Worm (Caenorhabditis elegans) whole organism, L1 larva: Measurements from ENCODE around the gene pqbp-1.1.
A peak's percentile ranks its signal among the peaks of the same experiment; 100 is the strongest.

Source experiments
- C16A3.4 ChIP-seq: fragments of 150-350 bp; optimal IDR thresholded peaks from 2 replicates; lab custom pipeline; 2014; ENCODE audit warnings: missing biosample characterization, missing genetic modification characterization
- C34B4.2 ChIP-seq: sonication (generic microtip); optimal IDR thresholded peaks from 2 replicates; lab custom pipeline; 2017; ENCODE audit warnings: mild to moderate bottlenecking, missing genetic modification characterization, missing compliant biosample characterization
- aha-1 ChIP-seq: fragments of 150-350 bp; optimal IDR thresholded peaks from 2 replicates; lab custom pipeline; 2014; ENCODE audit warnings: missing biosample characterization, missing genetic modification characterization
- blmp-1 ChIP-seq: fragments of 150-350 bp; optimal IDR thresholded peaks from 2 replicates; lab custom pipeline; 2014; ENCODE audit warnings: missing biosample characterization, missing genetic modification characterization
- ceh-63 ChIP-seq: fragments of 200-800 bp; sonication (Bioruptor generic); optimal IDR thresholded peaks from 2 replicates; lab custom pipeline; 2018; ENCODE audit warnings: mild to moderate bottlenecking, missing genetic modification characterization, missing compliant biosample characterization
- ceh-8 ChIP-seq: fragments of 200-800 bp; sonication (Bioruptor generic); optimal IDR thresholded peaks from 2 replicates; lab custom pipeline; 2018; ENCODE audit warnings: mild to moderate bottlenecking, missing genetic modification characterization, moderate library complexity, missing compliant biosample characterization
- ceh-88 ChIP-seq: fragments of 200-800 bp; sonication (Bioruptor generic); IDR thresholded peaks from 2 replicates; pipeline ENCODE4 v1.3.6; 2022; ENCODE audit warnings: missing genetic modification characterization, missing compliant biosample characterization
- ceh-90 ChIP-seq: sonication (generic microtip); optimal IDR thresholded peaks from 2 replicates; lab custom pipeline; 2016; ENCODE audit warnings: missing genetic modification characterization, missing compliant biosample characterization
- ces-1 ChIP-seq: fragments of 150-350 bp; optimal IDR thresholded peaks from 2 replicates; lab custom pipeline; 2014; ENCODE audit warnings: missing biosample characterization, missing genetic modification reagents, missing genetic modification characterization
- efl-1 ChIP-seq, 4 experiments: fragments of 150-350 bp; optimal IDR thresholded peaks in 3 of 4; peaks in 1 of 4; 1 replicate in 1 of 4; 2 replicates in 3 of 4; lab custom pipeline; 2014; ENCODE audit warnings: missing biosample characterization in 2 of 4, missing genetic modification characterization in 2 of 4, missing genetic modification reagents in 2 of 4
- efl-3 ChIP-seq: fragments of 200-800 bp; sonication (Bioruptor generic); optimal IDR thresholded peaks from 2 replicates; lab custom pipeline; 2018; ENCODE audit warnings: mild to moderate bottlenecking, missing genetic modification characterization, missing compliant biosample characterization
- egl-13 ChIP-seq: sonication (generic microtip); optimal IDR thresholded peaks from 2 replicates; lab custom pipeline; 2016; ENCODE audit warnings: missing genotype, missing genetic modification reagents, missing genetic modification characterization, missing compliant biosample characterization
- elt-3 ChIP-seq, 6 experiments: fragments of 150-350 bp in 1 of 6; sonication (generic microtip); optimal IDR thresholded peaks; 2 replicates each; lab custom pipeline; 2017 to 2018; ENCODE audit warnings: missing biosample characterization in 6 of 6, missing genetic modification characterization in 6 of 6, inconsistent platforms in 1 of 6
- ets-5 ChIP-seq: fragments of 200-800 bp; sonication (Bioruptor generic); IDR thresholded peaks from 2 replicates; pipeline ENCODE4 v1.3.6; 2022; ENCODE audit warnings: missing genetic modification characterization, missing compliant biosample characterization
- fkh-4 ChIP-seq: sonication (generic microtip); optimal IDR thresholded peaks from 2 replicates; lab custom pipeline; 2016; ENCODE audit warnings: missing compliant biosample characterization, missing genetic modification characterization, borderline replicate concordance
- fkh-8 ChIP-seq: sonication (generic microtip); optimal IDR thresholded peaks from 2 replicates; lab custom pipeline; 2016; ENCODE audit warnings: mild to moderate bottlenecking, missing genetic modification characterization, missing compliant biosample characterization
- fos-1 ChIP-seq: fragments of 150-350 bp; optimal IDR thresholded peaks from 2 replicates; lab custom pipeline; 2014; ENCODE audit warnings: missing biosample characterization, missing genetic modification characterization
- grh-1 ChIP-seq: fragments of 200-800 bp; sonication (Bioruptor generic); IDR thresholded peaks from 2 replicates; pipeline ENCODE4 v1.3.6; 2022; ENCODE audit warnings: missing genetic modification reagents, missing genetic modification characterization, missing compliant biosample characterization
- lin-13 ChIP-seq: fragments of 150-350 bp; optimal IDR thresholded peaks from 2 replicates; lab custom pipeline; 2014; ENCODE audit warnings: missing biosample characterization, missing genetic modification reagents, missing genetic modification characterization
- lin-14 ChIP-seq: fragments of 200-800 bp; sonication (Bioruptor generic); optimal IDR thresholded peaks from 2 replicates; lab custom pipeline; 2018; ENCODE audit warnings: mild to moderate bottlenecking, missing genetic modification characterization, moderate library complexity, missing compliant biosample characterization
- lin-15B ChIP-seq: fragments of 150-350 bp; sonication (generic microtip); optimal IDR thresholded peaks from 3 replicates; lab custom pipeline; 2014; ENCODE audit warnings: missing biosample characterization, missing genetic modification characterization
- lsy-2 ChIP-seq, 2 experiments: fragments of 150-350 bp; optimal IDR thresholded peaks; 2 replicates each; lab custom pipeline; 2014; ENCODE audit warnings: missing biosample characterization in 2 of 2, missing genetic modification characterization in 2 of 2
- mdl-1 ChIP-seq, 2 experiments: fragments of 150-350 bp; optimal IDR thresholded peaks; 2 replicates each; lab custom pipeline; 2014 to 2017; ENCODE audit warnings: missing biosample characterization in 2 of 2, missing genetic modification characterization in 2 of 2, inconsistent platforms in 1 of 2
- mef-2 ChIP-seq: fragments of 150-350 bp; optimal IDR thresholded peaks from 2 replicates; lab custom pipeline; 2014; ENCODE audit warnings: missing biosample characterization, missing genetic modification characterization
- mep-1 ChIP-seq: fragments of 150-350 bp; optimal IDR thresholded peaks from 2 replicates; lab custom pipeline; 2014; ENCODE audit warnings: missing biosample characterization, missing genetic modification characterization
- nhr-12 ChIP-seq: sonication (generic microtip); optimal IDR thresholded peaks from 2 replicates; lab custom pipeline; 2017; ENCODE audit warnings: missing biosample characterization, missing genetic modification characterization
- nhr-19 ChIP-seq: fragments of 200-800 bp; sonication (Bioruptor generic); conservative IDR thresholded peaks from 2 replicates; pipeline ENCODE4 v1.3.6; 2022; ENCODE audit warnings: missing genetic modification characterization, missing compliant biosample characterization
- nhr-20 ChIP-seq: sonication (generic microtip); optimal IDR thresholded peaks from 2 replicates; lab custom pipeline; 2016; ENCODE audit warnings: mild to moderate bottlenecking, missing genetic modification characterization, missing compliant biosample characterization
- nhr-237 ChIP-seq: fragments of 150-350 bp; optimal IDR thresholded peaks from 2 replicates; lab custom pipeline; 2014; ENCODE audit warnings: missing biosample characterization, missing genetic modification characterization
- nhr-71 ChIP-seq: sonication (generic microtip); optimal IDR thresholded peaks from 2 replicates; lab custom pipeline; 2016; ENCODE audit warnings: mild to moderate bottlenecking, missing genetic modification characterization, moderate library complexity, missing compliant biosample characterization
- nhr-76 ChIP-seq: sonication (generic microtip); optimal IDR thresholded peaks from 2 replicates; lab custom pipeline; 2017; ENCODE audit warnings: missing biosample characterization, missing genetic modification characterization
- nhr-77 ChIP-seq: fragments of 150-350 bp; optimal IDR thresholded peaks from 2 replicates; lab custom pipeline; 2014; ENCODE audit warnings: missing biosample characterization, missing genetic modification characterization
- nhr-84 ChIP-seq: sonication (generic microtip); optimal IDR thresholded peaks from 2 replicates; lab custom pipeline; 2017; ENCODE audit warnings: missing biosample characterization, missing genetic modification characterization
- nhr-85 ChIP-seq: sonication (generic microtip); peaks from one replicate; lab custom pipeline; 2016; ENCODE audit warnings: missing genetic modification characterization, inconsistent platforms, missing compliant biosample characterization
- nhr-90 ChIP-seq: sonication (generic microtip); optimal IDR thresholded peaks from 2 replicates; lab custom pipeline; 2016; ENCODE audit warnings: mild to moderate bottlenecking, missing genetic modification characterization, missing compliant biosample characterization; ENCODE audit not compliant: poor library complexity
- pax-3 ChIP-seq: fragments of 200-800 bp; sonication (Bioruptor generic); optimal IDR thresholded peaks from 2 replicates; lab custom pipeline; 2018; ENCODE audit warnings: mild to moderate bottlenecking, missing genetic modification characterization, moderate library complexity, missing compliant biosample characterization
- pqm-1 ChIP-seq: sonication (generic microtip); optimal IDR thresholded peaks from 3 replicates; lab custom pipeline; 2017; ENCODE audit warnings: missing biosample characterization, missing genetic modification characterization
- rnt-1 ChIP-seq: sonication (generic microtip); optimal IDR thresholded peaks from 2 replicates; lab custom pipeline; 2016; ENCODE audit warnings: mild to moderate bottlenecking, missing genetic modification characterization, moderate library complexity, missing compliant biosample characterization
- sptf-1 ChIP-seq: fragments of 150-350 bp; optimal IDR thresholded peaks from 2 replicates; lab custom pipeline; 2014; ENCODE audit warnings: missing biosample characterization, missing genetic modification characterization
- sup-37 ChIP-seq: fragments of 200-800 bp; sonication (Bioruptor generic); optimal IDR thresholded peaks from 2 replicates; lab custom pipeline; 2018; ENCODE audit warnings: mild to moderate bottlenecking, missing genetic modification characterization, missing compliant biosample characterization
- swsn-7 ChIP-seq: sonication (generic microtip); optimal IDR thresholded peaks from 2 replicates; lab custom pipeline; 2016; ENCODE audit warnings: missing genetic modification characterization, missing compliant biosample characterization
- tbx-2 ChIP-seq: sonication (generic microtip); optimal IDR thresholded peaks from 2 replicates; lab custom pipeline; 2016; ENCODE audit warnings: missing genetic modification characterization, missing compliant biosample characterization
- tlp-1 ChIP-seq: fragments of 150-350 bp; optimal IDR thresholded peaks from 2 replicates; lab custom pipeline; 2014; ENCODE audit warnings: missing biosample characterization, missing genetic modification characterization
- unc-130 ChIP-seq: fragments of 150-350 bp; optimal IDR thresholded peaks from 2 replicates; lab custom pipeline; 2017; ENCODE audit warnings: missing biosample characterization, missing genetic modification characterization, inconsistent platforms
- unc-86 ChIP-seq: sonication (generic microtip); optimal IDR thresholded peaks from 2 replicates; lab custom pipeline; 2016; ENCODE audit warnings: missing genetic modification characterization, missing compliant biosample characterization
- zag-1 ChIP-seq: fragments of 150-350 bp; optimal IDR thresholded peaks from 2 replicates; lab custom pipeline; 2014; ENCODE audit warnings: missing biosample characterization, missing genetic modification characterization
- zip-4 ChIP-seq: fragments of 200-800 bp; sonication (Bioruptor generic); optimal IDR thresholded peaks from 2 replicates; lab custom pipeline; 2018; ENCODE audit warnings: mild to moderate bottlenecking, missing genetic modification characterization, moderate library complexity, missing compliant biosample characterization
- ztf-4 ChIP-seq: fragments of 150-350 bp; optimal IDR thresholded peaks from 2 replicates; lab custom pipeline; 2014; ENCODE audit warnings: missing biosample characterization, missing genetic modification characterization

pqbp-1.1 gene

ce11 chrIV:257095-257494 is 4.4 kb downstream of the pqbp-1.1 start, which contains the start of gene R02D3.8 (continued):
- peak; percentile 31 for TF ChIP-seq swsn-7 (tag; lab: Kevin White, UChicago)
- TF ChIP-seq unc-130 (tag; lab: Kevin White, UChicago): no peak
- no peak for TF ChIP-seq zip-4 (GFP tag; lab: Kevin White, UChicago)
- TF ChIP-seq sptf-1 (tag; lab: Kevin White, UChicago): no peak
- no peak for TF ChIP-seq grh-1
- no peak for TF ChIP-seq nhr-19 (GFP tag; lab: Robert Waterston, UW)
- no peak for TF ChIP-seq ceh-88 (GFP tag; lab: Robert Waterston, UW)
- no peak for TF ChIP-seq efl-3 (GFP tag; lab: Kevin White, UChicago)
- TF ChIP-seq nhr-85: peak; percentile 47
- peak; percentile 75 for TF ChIP-seq ceh-90 (tag; lab: Kevin White, UChicago)
- no peak for TF ChIP-seq nhr-84 (tag; lab: Kevin White, UChicago)
- peak; percentile 29 for TF ChIP-seq lin-14 (GFP tag; lab: Kevin White, UChicago)
- peak; percentile 4 for TF ChIP-seq lin-15B (tag; lab: Kevin White, UChicago)
- TF ChIP-seq tbx-2: peak; percentile 21
- TF ChIP-seq ceh-63: no peak
- TF ChIP-seq nhr-237 (tag; lab: Kevin White, UChicago): no peak
- no peak for TF ChIP-seq C34B4.2 (tag; lab: Kevin White, UChicago)
- TF ChIP-seq nhr-71: peak; percentile 70
- peak; percentile 12 for TF ChIP-seq fkh-8 (tag; lab: Kevin White, UChicago)
- TF ChIP-seq nhr-20 (tag; lab: Kevin White, UChicago): peak; percentile 40
- TF ChIP-seq zag-1 (tag; lab: Kevin White, UChicago): no peak
- TF ChIP-seq nhr-90 (tag; lab: Kevin White, UChicago): peak; percentile 61
- TF ChIP-seq rnt-1 (tag; lab: Kevin White, UChicago): peak; percentile 89
- peak; percentile 35 for TF ChIP-seq C16A3.4 (tag; lab: Kevin White, UChicago)
- no peak for TF ChIP-seq sup-37 (GFP tag; lab: Kevin White, UChicago)
- no peak for TF ChIP-seq mep-1 (tag; lab: Kevin White, UChicago)
- no peak for TF ChIP-seq pax-3 (tag; lab: Kevin White, UChicago)
- TF ChIP-seq fos-1 (tag; lab: Kevin White, UChicago): no peak
- no peak for TF ChIP-seq nhr-76 (tag; lab: Kevin White, UChicago)
- TF ChIP-seq nhr-77 (tag; lab: Kevin White, UChicago): no peak
- TF ChIP-seq elt-3 (tag; optimal IDR thresholded peaks at IDR 0.05; lab: Kevin White, UChicago): no peak
- TF ChIP-seq pqm-1 (tag; lab: Kevin White, UChicago): no peak
- no peak for TF ChIP-seq ces-1 (GFP tag; lab: Kevin White, UChicago)
- peak; percentile 25 for TF ChIP-seq egl-13 (tag; lab: Kevin White, UChicago)
- no peak for TF ChIP-seq ceh-8 (GFP tag; lab: Kevin White, UChicago)
- no peak for TF ChIP-seq mdl-1 (tag; optimal IDR thresholded peaks at IDR 0.05; lab: Kevin White, UChicago)
- no peak for TF ChIP-seq blmp-1 (tag; lab: Kevin White, UChicago)
- no peak for TF ChIP-seq ztf-4 (tag; lab: Kevin White, UChicago)
- no peak for TF ChIP-seq ets-5 (GFP tag; lab: Robert Waterston, UW)
- peak; percentile 35 to 66 for TF ChIP-seq lsy-2 (tag; optimal IDR thresholded peaks at IDR 0.05; lab: Kevin White, UChicago)
- no peak for TF ChIP-seq aha-1 (tag; lab: Kevin White, UChicago)
- TF ChIP-seq tlp-1 (tag; lab: Kevin White, UChicago): no peak
- no peak for TF ChIP-seq mef-2 (tag; lab: Kevin White, UChicago)
- peak; percentile 31 for TF ChIP-seq lin-13 (GFP tag; lab: Kevin White, UChicago)
- no peak for TF ChIP-seq unc-86
- no peak for TF ChIP-seq nhr-12 (tag; lab: Kevin White, UChicago)
- TF ChIP-seq efl-1 (optimal IDR thresholded peaks at IDR 0.05; lab: Kevin White, UChicago): peak; percentile 45 to 65
- peak; percentile 64 to 95 for TF ChIP-seq efl-1 (GFP tag; optimal IDR thresholded peaks at IDR 0.05 in 1 of 2; lab: Kevin White, UChicago)
- peak; percentile 11 for TF ChIP-seq fkh-4 (tag; lab: Kevin White, UChicago)
